Worm (Caenorhabditis elegans): ENCODE results near the gene adss-1.

DNA sequence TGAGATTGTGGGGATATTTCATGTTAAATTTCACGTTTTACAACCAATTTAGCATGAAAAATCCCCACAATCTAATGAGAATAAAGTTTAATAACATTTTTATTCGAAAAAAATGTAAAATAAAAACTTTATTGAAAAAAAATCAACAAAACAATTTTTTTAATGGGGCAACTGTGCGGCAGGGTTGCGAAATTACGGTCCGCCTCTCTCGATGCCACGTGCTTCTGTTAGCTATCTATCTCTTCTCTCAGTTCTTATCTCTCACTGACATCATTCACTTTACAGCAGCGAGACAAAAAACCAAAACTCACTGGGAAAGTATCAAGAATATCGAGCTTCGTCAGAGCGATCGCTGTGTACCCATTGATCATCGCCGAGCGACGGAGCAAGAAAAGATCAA is 2.6 kb downstream of the adss-1 start:
- TF ChIP-seq him-1 (tag; optimal IDR thresholded peaks at IDR 0.05) (no peak), dao-5 (tag; optimal IDR thresholded peaks at IDR 0.05) (no peak), W03F9.2 (tag; optimal IDR thresholded peaks at IDR 0.05) (no peak)
